Worm (Caenorhabditis elegans): ENCODE data around the gene T04A8.8.

The T04A8.8 gene

DNA sequence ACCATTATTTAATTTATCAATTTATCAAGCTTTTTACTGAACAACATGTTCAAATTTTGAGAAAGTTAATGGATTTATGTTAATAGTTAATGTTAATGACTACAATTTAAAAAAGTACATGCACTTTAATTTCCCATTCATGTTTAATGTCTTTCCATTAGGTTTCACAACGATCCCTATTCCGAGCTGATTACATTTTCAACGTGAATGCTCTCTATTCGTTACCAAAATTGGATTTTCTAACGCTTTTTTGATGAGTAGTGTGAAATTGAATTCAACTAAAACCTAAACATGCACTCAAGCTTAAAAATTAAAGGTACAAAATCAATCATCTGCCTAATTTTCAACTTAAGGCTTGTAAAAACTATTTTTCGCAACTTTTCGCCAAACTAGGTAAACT is 36.4 kb upstream of the T04A8.8 start:
- TF ChIP-seq tab-1 (GFP tag; IDR thresholded peaks at IDR 0.05) (no peak), ztf-29 (GFP tag; IDR thresholded peaks at IDR 0.05) (no peak), cog-1 (tag; optimal IDR thresholded peaks at IDR 0.05) (no peak), klf-2 (GFP tag; conservative IDR thresholded peaks at IDR 0.05) (no peak), T22C8.4 (GFP tag; IDR thresholded peaks at IDR 0.05) (no peak), ref-1 (GFP tag; conservative IDR thresholded peaks at IDR 0.05) (no peak), ztf-23 (GFP tag; IDR thresholded peaks at IDR 0.05) (no peak), flt-1 (GFP tag; IDR thresholded peaks at IDR 0.05) (no peak), med-1 (GFP tag; optimal IDR thresholded peaks at IDR 0.05; ENCODE audit: insufficient read depth) (no peak)

DNA sequence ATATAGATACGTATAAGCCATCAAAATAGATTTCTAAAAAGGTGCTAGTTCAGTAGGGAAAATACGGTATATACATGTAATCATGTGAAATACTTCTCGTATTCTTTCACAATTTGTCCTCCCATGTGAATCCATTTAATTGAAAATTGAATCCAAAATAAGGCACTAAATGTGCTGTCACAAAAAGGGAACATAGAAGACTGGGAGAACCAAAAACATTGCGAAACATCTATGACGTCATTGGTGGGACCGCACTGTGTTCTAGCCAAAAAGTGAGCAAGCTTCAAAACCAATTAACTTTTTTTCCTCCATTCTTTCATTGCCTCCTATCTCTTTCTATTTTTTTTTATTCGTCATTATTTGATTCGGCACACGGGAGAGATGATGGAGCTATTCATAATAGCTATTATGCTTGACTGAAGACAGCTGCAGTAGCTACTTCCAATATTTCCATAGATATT is 35.4 kb upstream of the T04A8.8 start, which contains the start of gene cdka-1:
Gene cdka-1, plus strand, starts transcription at position 411 of the 461 bp plus-strand sequence.
- no peak for TF ChIP-seq klf-2 (GFP tag; conservative IDR thresholded peaks at IDR 0.05)

DNA sequence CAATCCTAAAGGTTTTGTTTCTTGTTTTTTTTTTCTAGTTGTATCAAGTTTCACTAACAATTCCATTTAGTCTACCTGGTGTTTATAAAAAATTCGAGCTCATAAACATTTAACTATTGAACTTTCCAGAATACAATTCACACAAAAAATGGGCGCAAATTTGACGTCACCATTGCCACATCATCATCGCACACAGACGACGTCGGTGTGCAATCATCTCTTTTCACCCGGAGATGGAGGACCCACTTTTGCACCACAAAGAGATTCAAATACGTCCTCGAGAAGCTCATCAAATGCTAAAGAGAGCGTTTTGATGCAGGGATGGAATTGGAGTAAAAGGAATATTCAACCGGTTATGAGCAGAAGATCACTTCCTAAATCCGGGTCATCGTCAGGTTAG is 34.4 kb upstream of the T04A8.8 start:
- TF ChIP-seq ztf-23 (GFP tag; IDR thresholded peaks at IDR 0.05) (no peak), tab-1 (GFP tag; IDR thresholded peaks at IDR 0.05) (no peak), klf-2 (GFP tag; conservative IDR thresholded peaks at IDR 0.05) (no peak), ref-1 (GFP tag; conservative IDR thresholded peaks at IDR 0.05) (no peak), cog-1 (tag; optimal IDR thresholded peaks at IDR 0.05) (no peak), flt-1 (GFP tag; IDR thresholded peaks at IDR 0.05) (no peak), ztf-29 (GFP tag; IDR thresholded peaks at IDR 0.05) (no peak), med-1 (GFP tag; optimal IDR thresholded peaks at IDR 0.05; ENCODE audit: insufficient read depth) (no peak), T22C8.4 (GFP tag; IDR thresholded peaks at IDR 0.05) (no peak)

DNA sequence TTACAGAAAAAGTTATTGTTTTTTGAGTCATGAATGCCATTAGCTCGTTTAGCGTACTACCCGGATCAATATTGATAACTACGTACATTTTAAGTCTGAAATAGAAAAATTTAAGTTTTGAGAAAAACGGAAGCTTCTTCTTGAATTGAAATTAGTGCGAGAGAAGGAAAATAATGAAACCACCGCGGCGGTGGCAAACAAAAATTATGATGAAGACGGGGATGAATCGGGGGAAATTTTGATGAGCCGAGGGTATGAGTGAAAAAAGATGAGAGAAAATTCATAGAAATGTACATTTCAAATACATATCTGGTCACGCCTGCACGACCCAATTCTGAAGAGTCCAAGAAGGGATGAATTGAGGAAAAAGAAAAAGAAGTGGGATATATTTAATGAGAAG is 28.5 kb upstream of the T04A8.8 start, which contains the start of gene T23F11.4:
Gene T23F11.4, minus strand, starts transcription at position 101 of the 400 bp plus-strand sequence.
- no peak for TF ChIP-seq klf-2 (GFP tag; conservative IDR thresholded peaks at IDR 0.05)
- TF ChIP-seq tab-1 (GFP tag; IDR thresholded peaks at IDR 0.05), result no peak
- TF ChIP-seq ztf-23 (GFP tag; IDR thresholded peaks at IDR 0.05), result no peak
- no peak for TF ChIP-seq cog-1 (tag; optimal IDR thresholded peaks at IDR 0.05)
- TF ChIP-seq flt-1 (GFP tag; IDR thresholded peaks at IDR 0.05), result no peak
- TF ChIP-seq T22C8.4 (GFP tag; IDR thresholded peaks at IDR 0.05), result no peak
- TF ChIP-seq ref-1 (GFP tag; conservative IDR thresholded peaks at IDR 0.05), result no peak
- no peak for TF ChIP-seq med-1 (GFP tag; optimal IDR thresholded peaks at IDR 0.05; ENCODE audit: insufficient read depth)
- no peak for TF ChIP-seq ztf-29 (GFP tag; IDR thresholded peaks at IDR 0.05)

DNA sequence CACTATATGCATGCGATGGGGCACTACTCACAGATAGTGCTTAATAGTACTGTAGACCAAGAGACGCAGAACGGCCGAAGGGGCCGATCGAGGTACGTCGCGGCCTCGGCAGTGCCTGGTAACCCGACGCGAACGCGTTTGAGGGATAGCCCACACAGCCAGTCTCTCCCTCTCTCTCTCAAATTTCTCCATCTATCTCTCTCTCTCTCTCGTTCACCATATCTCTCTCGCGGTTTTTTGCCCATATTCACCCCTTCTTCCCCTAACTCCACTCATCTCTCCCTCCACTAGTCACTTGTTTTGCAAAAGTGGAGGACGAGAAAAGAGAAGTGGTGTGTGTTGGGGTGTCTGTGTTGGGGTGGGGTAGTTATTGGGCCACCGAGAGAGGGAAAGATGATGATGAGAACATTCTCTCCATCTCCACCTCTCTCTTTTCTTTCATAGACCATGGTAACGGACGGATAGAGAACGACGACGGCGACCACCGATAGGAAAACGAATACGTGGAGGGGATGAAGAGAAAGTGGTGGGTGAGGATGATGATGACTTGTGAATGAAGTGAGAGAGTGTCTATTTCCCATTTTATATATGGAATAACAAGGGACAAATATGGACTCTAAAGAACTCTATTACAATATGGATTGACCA is 26.9 kb upstream of the T04A8.8 start:
- TF ChIP-seq flt-1 (GFP tag; IDR thresholded peaks at IDR 0.05) (peak; percentile 62; the same call in 1 of the 2 replicates), cog-1 (tag; optimal IDR thresholded peaks at IDR 0.05) (no peak), klf-2 (GFP tag; conservative IDR thresholded peaks at IDR 0.05) (0 out of 2 replicates have a peak, but pooled peaks have one; percentile 37), med-1 (GFP tag; optimal IDR thresholded peaks at IDR 0.05; ENCODE audit: insufficient read depth) (no peak), tab-1 (GFP tag; IDR thresholded peaks at IDR 0.05) (no peak), T22C8.4 (GFP tag; IDR thresholded peaks at IDR 0.05) (no peak), ztf-23 (GFP tag; IDR thresholded peaks at IDR 0.05) (no peak), ref-1 (GFP tag; conservative IDR thresholded peaks at IDR 0.05) (no peak), ztf-29 (GFP tag; IDR thresholded peaks at IDR 0.05) (no peak)

DNA sequence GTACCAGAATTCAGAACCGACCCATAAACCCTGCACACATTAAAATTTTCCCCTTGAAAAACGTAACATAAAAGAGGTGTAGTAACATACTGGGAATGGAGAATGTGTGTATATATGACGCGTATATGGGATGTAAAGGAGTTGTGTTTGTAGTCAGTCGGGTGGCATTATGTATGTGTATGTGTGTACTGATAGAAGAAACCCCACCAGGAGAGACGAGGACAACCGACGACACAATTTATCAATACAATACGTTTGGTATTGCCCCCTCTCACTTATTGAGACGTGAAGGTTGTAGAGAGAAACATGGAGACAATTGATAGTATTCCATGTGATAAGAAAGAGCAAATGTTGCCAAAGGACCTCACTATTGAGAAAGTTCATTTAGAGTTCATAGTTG is 25.7 kb upstream of the T04A8.8 start:
- TF ChIP-seq klf-2 (GFP tag; conservative IDR thresholded peaks at IDR 0.05), result no peak
- no peak for TF ChIP-seq T22C8.4 (GFP tag; IDR thresholded peaks at IDR 0.05)
- TF ChIP-seq ztf-23 (GFP tag; IDR thresholded peaks at IDR 0.05), result no peak
- TF ChIP-seq ztf-29 (GFP tag; IDR thresholded peaks at IDR 0.05), result no peak
- TF ChIP-seq cog-1 (tag; optimal IDR thresholded peaks at IDR 0.05), result no peak
- no peak for TF ChIP-seq ref-1 (GFP tag; conservative IDR thresholded peaks at IDR 0.05)
- no peak for TF ChIP-seq flt-1 (GFP tag; IDR thresholded peaks at IDR 0.05)
- TF ChIP-seq med-1 (GFP tag; optimal IDR thresholded peaks at IDR 0.05; ENCODE audit: insufficient read depth), result no peak

DNA sequence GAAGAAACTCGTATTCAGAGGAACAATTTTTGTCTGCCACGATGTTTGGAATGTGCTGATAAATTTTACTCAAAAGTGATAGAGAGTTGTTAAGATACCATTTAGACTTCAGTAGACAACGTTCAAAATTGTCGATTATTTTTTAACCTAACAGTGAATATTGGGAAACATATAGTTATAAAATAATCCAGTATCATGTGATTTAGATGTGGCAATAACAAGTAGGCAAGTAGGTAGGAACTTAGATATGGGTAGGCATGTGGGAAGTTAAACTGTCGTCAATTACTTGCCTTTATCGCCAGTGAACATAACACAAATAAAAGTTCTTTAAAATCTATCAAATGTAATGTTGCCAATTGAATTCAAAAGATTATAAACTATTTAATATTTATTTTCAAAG is 22.3 kb upstream of the T04A8.8 start, which contains the start of gene T23F11.11:
Gene T23F11.11, minus strand, starts transcription at position 101 of the 400 bp plus-strand sequence.
- TF ChIP-seq tab-1 (GFP tag; IDR thresholded peaks at IDR 0.05), result no peak
- no peak for TF ChIP-seq med-1 (GFP tag; optimal IDR thresholded peaks at IDR 0.05; ENCODE audit: insufficient read depth)
- TF ChIP-seq cog-1 (tag; optimal IDR thresholded peaks at IDR 0.05), result no peak
- no peak for TF ChIP-seq flt-1 (GFP tag; IDR thresholded peaks at IDR 0.05)
- no peak for TF ChIP-seq ztf-23 (GFP tag; IDR thresholded peaks at IDR 0.05)
- TF ChIP-seq T22C8.4 (GFP tag; IDR thresholded peaks at IDR 0.05), result no peak
- TF ChIP-seq ztf-29 (GFP tag; IDR thresholded peaks at IDR 0.05), result no peak
- no peak for TF ChIP-seq klf-2 (GFP tag; conservative IDR thresholded peaks at IDR 0.05)
- no peak for TF ChIP-seq ref-1 (GFP tag; conservative IDR thresholded peaks at IDR 0.05)

DNA sequence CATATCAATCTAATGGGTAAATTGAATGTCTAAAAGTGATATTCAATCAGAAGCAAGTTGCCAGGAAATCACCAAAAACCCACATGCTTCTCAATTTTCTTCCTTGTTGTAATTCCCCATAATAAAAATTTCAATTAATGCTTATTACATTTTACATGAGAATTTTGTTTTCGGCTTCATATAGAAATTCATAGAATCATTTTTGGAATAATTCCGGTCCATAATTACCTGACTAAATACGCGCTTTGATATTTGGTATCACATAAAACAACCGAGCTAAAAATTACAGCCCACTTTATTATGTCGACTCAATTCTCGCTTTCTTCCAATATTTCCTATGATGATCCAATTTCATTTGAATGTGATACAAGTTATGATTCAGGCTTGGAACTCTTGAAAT is 21.8 kb upstream of the T04A8.8 start, which contains the start of gene srg-13:
Gene srg-13, plus strand, starts transcription at position 301 of the 400 bp plus-strand sequence.
- no peak for TF ChIP-seq cog-1 (tag; optimal IDR thresholded peaks at IDR 0.05)
- TF ChIP-seq T22C8.4 (GFP tag; IDR thresholded peaks at IDR 0.05), result no peak
- TF ChIP-seq ztf-29 (GFP tag; IDR thresholded peaks at IDR 0.05), result no peak
- no peak for TF ChIP-seq ztf-23 (GFP tag; IDR thresholded peaks at IDR 0.05)
- no peak for TF ChIP-seq klf-2 (GFP tag; conservative IDR thresholded peaks at IDR 0.05)
- TF ChIP-seq tab-1 (GFP tag; IDR thresholded peaks at IDR 0.05), result no peak
- no peak for TF ChIP-seq med-1 (GFP tag; optimal IDR thresholded peaks at IDR 0.05; ENCODE audit: insufficient read depth)
- no peak for TF ChIP-seq flt-1 (GFP tag; IDR thresholded peaks at IDR 0.05)
- no peak for TF ChIP-seq ref-1 (GFP tag; conservative IDR thresholded peaks at IDR 0.05)

DNA sequence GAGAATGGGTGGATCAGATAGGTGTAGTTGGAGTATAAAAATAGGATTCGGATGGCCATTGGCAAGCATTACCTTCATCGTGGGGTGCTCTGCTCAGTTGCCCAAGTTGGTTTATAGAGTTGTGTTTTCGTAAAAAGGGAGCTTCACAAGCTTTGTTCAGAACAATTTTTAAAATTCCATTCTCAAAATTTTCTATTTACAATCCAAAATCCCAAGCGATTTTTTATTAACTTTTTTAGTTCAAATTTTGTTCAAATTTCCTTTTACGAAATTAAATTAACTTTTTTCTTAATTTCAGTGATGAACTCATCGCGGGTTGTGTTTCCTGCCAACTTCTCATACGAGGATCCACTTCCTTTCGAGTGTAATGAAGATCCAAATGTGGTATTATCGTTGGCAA is 16.3 kb upstream of the T04A8.8 start, which contains the start of gene srg-10:
Gene srg-10, plus strand, starts transcription at position 301 of the 400 bp plus-strand sequence.
- TF ChIP-seq ref-1 (GFP tag; conservative IDR thresholded peaks at IDR 0.05) (no peak), flt-1 (GFP tag; IDR thresholded peaks at IDR 0.05) (no peak), ztf-29 (GFP tag; IDR thresholded peaks at IDR 0.05) (no peak), cog-1 (tag; optimal IDR thresholded peaks at IDR 0.05) (no peak), med-1 (GFP tag; optimal IDR thresholded peaks at IDR 0.05; ENCODE audit: insufficient read depth) (no peak), T22C8.4 (GFP tag; IDR thresholded peaks at IDR 0.05) (no peak), tab-1 (GFP tag; IDR thresholded peaks at IDR 0.05) (no peak), ztf-23 (GFP tag; IDR thresholded peaks at IDR 0.05) (no peak), klf-2 (GFP tag; conservative IDR thresholded peaks at IDR 0.05) (no peak)

Data from whole organism, midembryonic.